Worm (Caenorhabditis elegans): ENCODE results near the gene C13F10.5.
A peak's percentile ranks its signal among the peaks of the same experiment; 100 is the strongest.

The C13F10.5 gene

DNA sequence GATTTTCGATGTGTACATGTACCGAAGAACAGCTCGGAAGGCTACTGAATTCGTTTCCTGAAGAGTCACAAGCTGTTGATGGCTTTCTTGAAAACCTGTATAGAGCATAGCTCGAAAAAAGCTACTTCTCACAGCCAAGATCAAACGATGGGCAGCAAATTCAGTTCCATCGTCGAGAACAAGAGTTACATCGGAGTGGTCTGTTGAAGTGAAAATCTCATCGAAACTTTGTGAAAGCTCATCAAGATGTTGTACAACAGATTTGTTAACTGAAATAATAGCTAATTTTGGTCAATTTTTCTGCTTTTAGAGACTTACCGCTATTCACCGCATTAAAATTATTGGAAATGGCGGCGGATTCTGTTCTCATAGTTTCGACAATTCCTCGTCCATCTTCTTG lies 17.8 kb upstream of the C13F10.5 start:
- no peak for TF ChIP-seq tab-1 (GFP tag; IDR thresholded peaks at IDR 0.05)
- TF ChIP-seq ztf-23 (GFP tag; IDR thresholded peaks at IDR 0.05), result no peak
- no peak for TF ChIP-seq med-1 (GFP tag; optimal IDR thresholded peaks at IDR 0.05; ENCODE audit: insufficient read depth)
- no peak for TF ChIP-seq flt-1 (GFP tag; IDR thresholded peaks at IDR 0.05)

DNA sequence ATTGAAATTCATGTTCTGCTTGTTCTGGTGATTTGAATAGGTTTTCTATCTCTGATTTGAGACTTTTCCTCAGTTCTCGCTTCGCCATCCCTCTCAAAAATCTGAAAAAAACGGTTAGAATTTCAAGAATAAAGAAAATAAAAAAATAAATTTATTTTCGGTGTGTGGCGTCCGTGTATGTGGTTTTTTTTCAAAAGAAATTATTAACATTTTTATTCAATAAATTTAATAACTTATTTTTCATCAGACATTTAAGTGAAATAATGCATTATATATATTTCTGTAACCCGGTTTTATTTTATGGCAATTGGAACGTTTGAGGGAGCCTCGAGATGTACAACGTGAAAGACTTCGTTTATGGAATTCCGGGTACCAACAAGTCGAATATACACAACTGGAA lies 15.8 kb upstream of the C13F10.5 start, which contains the start of gene C05C8.5:
C05C8.5 (minus strand) TSS at position 101 of the 400 bp plus-strand sequence.
- no peak for TF ChIP-seq cog-1 (tag; optimal IDR thresholded peaks at IDR 0.05)
- no peak for TF ChIP-seq flt-1 (GFP tag; IDR thresholded peaks at IDR 0.05)
- TF ChIP-seq ztf-29 (GFP tag; IDR thresholded peaks at IDR 0.05), result no peak
- TF ChIP-seq ref-1 (GFP tag; conservative IDR thresholded peaks at IDR 0.05), result no peak
- TF ChIP-seq tab-1 (GFP tag; IDR thresholded peaks at IDR 0.05), result no peak
- TF ChIP-seq ztf-23 (GFP tag; IDR thresholded peaks at IDR 0.05), result no peak
- no peak for TF ChIP-seq T22C8.4 (GFP tag; IDR thresholded peaks at IDR 0.05)
- TF ChIP-seq klf-2 (GFP tag; conservative IDR thresholded peaks at IDR 0.05), result no peak

DNA sequence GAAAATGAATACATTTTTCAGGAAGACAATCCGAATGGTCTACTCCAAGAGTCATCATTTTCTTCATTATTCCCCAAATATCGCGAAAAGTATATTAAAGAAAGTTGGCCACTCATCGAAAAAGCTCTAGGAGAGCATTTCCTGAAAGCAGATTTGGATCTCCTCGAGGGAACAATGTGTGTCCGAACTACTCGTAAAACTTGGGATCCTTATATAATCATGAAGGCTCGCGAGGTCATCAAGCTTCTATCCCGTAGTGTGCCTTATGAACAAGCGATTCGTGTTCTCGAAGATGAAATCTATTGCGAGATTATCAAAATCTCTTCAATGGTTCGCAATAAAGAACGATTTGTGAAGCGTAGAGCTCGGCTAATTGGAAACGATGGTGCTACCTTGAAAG lies 12.6 kb upstream of the C13F10.5 start:
- TF ChIP-seq klf-2 (GFP tag; conservative IDR thresholded peaks at IDR 0.05) (no peak), med-1 (GFP tag; optimal IDR thresholded peaks at IDR 0.05; ENCODE audit: insufficient read depth) (no peak), flt-1 (GFP tag; IDR thresholded peaks at IDR 0.05) (no peak), ztf-29 (GFP tag; IDR thresholded peaks at IDR 0.05) (no peak)

DNA sequence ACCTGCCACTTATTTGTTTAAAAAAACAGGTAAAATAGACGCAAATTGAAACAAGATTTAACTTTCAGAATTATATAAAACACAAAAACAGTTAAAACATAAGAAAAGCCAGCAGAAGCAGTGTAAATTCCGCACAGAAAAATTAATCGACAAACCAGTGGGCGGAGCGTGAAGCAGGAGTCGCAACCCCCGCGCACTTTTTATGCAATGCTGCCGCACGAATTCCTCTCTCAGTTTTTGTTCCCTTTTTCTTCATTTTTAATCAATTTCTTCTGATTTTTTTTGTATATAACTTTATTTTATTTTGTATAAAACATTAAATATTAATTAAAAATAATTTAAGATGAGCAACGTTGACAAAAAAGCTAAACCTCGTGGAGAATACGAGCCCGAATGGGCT lies 12.0 kb upstream of the C13F10.5 start, which contains the start of the genes gei-6 and krr-1:
gei-6 (minus strand) TSS at position 2 of the 400 bp plus-strand sequence.
krr-1 (plus strand) TSS at position 344 of the 400 bp plus-strand sequence.
- TF ChIP-seq T22C8.4 (GFP tag; IDR thresholded peaks at IDR 0.05), result peak; percentile 72
- TF ChIP-seq tab-1 (GFP tag; IDR thresholded peaks at IDR 0.05), result peak; percentile 90
- peak; percentile 60; the same call in 1 of the 2 replicates for TF ChIP-seq ref-1 (GFP tag; conservative IDR thresholded peaks at IDR 0.05)
- peak; percentile 94 for TF ChIP-seq ztf-23 (GFP tag; IDR thresholded peaks at IDR 0.05)
- TF ChIP-seq ztf-29 (GFP tag; IDR thresholded peaks at IDR 0.05), result peak; percentile 78
- no peak for TF ChIP-seq cog-1 (tag; optimal IDR thresholded peaks at IDR 0.05)
- TF ChIP-seq med-1 (GFP tag; optimal IDR thresholded peaks at IDR 0.05; ENCODE audit: insufficient read depth), result peak; percentile 95
- peak; percentile 94 for TF ChIP-seq flt-1 (GFP tag; IDR thresholded peaks at IDR 0.05)
- TF ChIP-seq klf-2 (GFP tag; conservative IDR thresholded peaks at IDR 0.05), result peak; percentile 82

DNA sequence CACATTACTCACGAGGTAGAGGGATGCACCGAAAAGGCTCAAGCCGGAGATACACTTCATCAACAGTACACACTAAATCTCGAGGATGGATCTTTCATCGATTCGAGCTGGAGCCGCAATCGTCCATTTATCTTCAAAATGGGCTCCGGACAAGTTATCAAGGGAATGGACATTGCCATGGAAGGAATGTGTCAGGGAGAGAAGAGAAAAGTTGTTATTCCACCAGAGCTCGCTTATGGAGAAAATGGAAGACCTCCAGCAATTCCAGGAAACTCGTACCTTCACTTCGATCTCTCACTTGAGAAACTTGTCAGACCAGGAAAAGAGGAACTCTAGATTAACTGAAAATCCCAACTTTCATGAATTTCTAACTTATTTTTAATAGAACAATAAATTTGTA lies 7.0 kb upstream of the C13F10.5 start:
- TF ChIP-seq med-1 (GFP tag; optimal IDR thresholded peaks at IDR 0.05; ENCODE audit: insufficient read depth), result no peak
- no peak for TF ChIP-seq tab-1 (GFP tag; IDR thresholded peaks at IDR 0.05)
- no peak for TF ChIP-seq flt-1 (GFP tag; IDR thresholded peaks at IDR 0.05)
- TF ChIP-seq ztf-23 (GFP tag; IDR thresholded peaks at IDR 0.05), result no peak
- TF ChIP-seq ref-1 (GFP tag; conservative IDR thresholded peaks at IDR 0.05), result no peak
- TF ChIP-seq ztf-29 (GFP tag; IDR thresholded peaks at IDR 0.05), result no peak
- no peak for TF ChIP-seq cog-1 (tag; optimal IDR thresholded peaks at IDR 0.05)
- TF ChIP-seq klf-2 (GFP tag; conservative IDR thresholded peaks at IDR 0.05), result no peak
- no peak for TF ChIP-seq T22C8.4 (GFP tag; IDR thresholded peaks at IDR 0.05)

DNA sequence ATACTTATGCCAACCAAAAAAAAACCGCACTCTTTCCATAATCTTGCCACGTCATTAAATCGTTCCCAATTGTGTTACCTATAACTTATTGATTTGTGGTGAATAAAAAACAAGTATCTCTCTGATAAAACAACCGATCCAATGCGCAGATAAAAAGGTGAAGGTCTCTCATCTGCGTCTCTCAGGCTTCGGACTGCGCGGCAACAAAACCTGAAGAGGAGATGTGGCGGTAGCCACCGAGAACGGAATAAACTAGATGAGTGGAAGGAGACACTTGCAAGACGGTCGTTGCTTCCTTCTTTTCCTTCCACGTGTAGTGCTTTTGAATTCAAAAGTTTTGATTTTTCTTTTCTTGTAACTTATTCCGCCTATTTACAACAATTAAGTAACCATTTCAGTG lies 6.1 kb upstream of the C13F10.5 start, which contains the start of gene fkb-3:
fkb-3 (plus strand) TSS at position 277 of the 400 bp plus-strand sequence.
- TF ChIP-seq flt-1 (GFP tag; IDR thresholded peaks at IDR 0.05) (no peak), ref-1 (GFP tag; conservative IDR thresholded peaks at IDR 0.05) (no peak), ztf-23 (GFP tag; IDR thresholded peaks at IDR 0.05) (no peak), tab-1 (GFP tag; IDR thresholded peaks at IDR 0.05) (no peak), ztf-29 (GFP tag; IDR thresholded peaks at IDR 0.05) (no peak), cog-1 (tag; optimal IDR thresholded peaks at IDR 0.05) (no peak), klf-2 (GFP tag; conservative IDR thresholded peaks at IDR 0.05) (no peak), T22C8.4 (GFP tag; IDR thresholded peaks at IDR 0.05) (no peak), med-1 (GFP tag; optimal IDR thresholded peaks at IDR 0.05; ENCODE audit: insufficient read depth) (no peak)

DNA sequence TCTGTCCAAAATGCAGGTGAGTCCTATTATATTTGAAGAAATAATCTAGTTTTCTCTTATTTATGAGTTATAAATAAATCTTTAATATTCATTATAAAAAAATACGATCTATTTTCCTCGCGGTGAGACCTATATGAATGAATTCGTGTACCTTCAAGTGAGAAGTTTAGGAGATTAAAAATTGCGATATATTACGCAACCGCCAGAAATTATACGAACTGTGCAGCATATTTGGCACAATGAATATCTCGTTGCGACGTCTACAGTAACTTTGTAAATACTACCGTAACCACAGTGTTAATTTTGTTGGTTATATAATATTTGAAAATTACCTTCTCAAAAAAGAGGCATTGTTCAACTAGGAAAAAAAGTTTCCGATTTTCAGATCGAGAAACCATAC lies 5.5 kb upstream of the C13F10.5 start:
- TF ChIP-seq ztf-29 (GFP tag; IDR thresholded peaks at IDR 0.05) (no peak), flt-1 (GFP tag; IDR thresholded peaks at IDR 0.05) (no peak), med-1 (GFP tag; optimal IDR thresholded peaks at IDR 0.05; ENCODE audit: insufficient read depth) (no peak), cog-1 (tag; optimal IDR thresholded peaks at IDR 0.05) (no peak), T22C8.4 (GFP tag; IDR thresholded peaks at IDR 0.05) (no peak), ztf-23 (GFP tag; IDR thresholded peaks at IDR 0.05) (no peak), ref-1 (GFP tag; conservative IDR thresholded peaks at IDR 0.05) (no peak), tab-1 (GFP tag; IDR thresholded peaks at IDR 0.05) (no peak), klf-2 (GFP tag; conservative IDR thresholded peaks at IDR 0.05) (no peak)

DNA sequence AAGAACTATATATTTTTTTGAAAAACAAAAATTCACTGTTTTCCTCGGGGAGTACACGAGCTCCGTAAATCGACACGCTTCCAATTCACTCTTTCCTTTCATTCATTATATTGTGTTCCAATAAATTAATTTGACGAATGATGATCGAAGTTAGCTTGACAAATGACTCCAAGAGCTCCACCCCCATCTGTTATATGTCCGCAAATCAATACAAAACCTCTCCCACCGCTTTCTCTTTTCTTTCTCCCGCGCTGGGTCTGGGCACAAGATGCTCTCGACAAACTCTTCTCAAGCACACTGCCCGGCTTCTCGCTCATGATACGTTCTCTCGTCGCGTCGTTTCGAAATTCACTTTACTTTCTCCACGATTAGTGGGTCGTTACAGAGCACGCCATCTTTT lies 5.1 kb upstream of the C13F10.5 start, which contains the start of gene C13F10.1:
C13F10.1 (plus strand) TSS at position 138 of the 400 bp plus-strand sequence.
- TF ChIP-seq ref-1 (GFP tag; conservative IDR thresholded peaks at IDR 0.05) (no peak), cog-1 (tag; optimal IDR thresholded peaks at IDR 0.05) (no peak), med-1 (GFP tag; optimal IDR thresholded peaks at IDR 0.05; ENCODE audit: insufficient read depth) (no peak), flt-1 (GFP tag; IDR thresholded peaks at IDR 0.05) (no peak), ztf-29 (GFP tag; IDR thresholded peaks at IDR 0.05) (no peak), tab-1 (GFP tag; IDR thresholded peaks at IDR 0.05) (no peak), ztf-23 (GFP tag; IDR thresholded peaks at IDR 0.05) (no peak), T22C8.4 (GFP tag; IDR thresholded peaks at IDR 0.05) (no peak), klf-2 (GFP tag; conservative IDR thresholded peaks at IDR 0.05) (no peak)

DNA sequence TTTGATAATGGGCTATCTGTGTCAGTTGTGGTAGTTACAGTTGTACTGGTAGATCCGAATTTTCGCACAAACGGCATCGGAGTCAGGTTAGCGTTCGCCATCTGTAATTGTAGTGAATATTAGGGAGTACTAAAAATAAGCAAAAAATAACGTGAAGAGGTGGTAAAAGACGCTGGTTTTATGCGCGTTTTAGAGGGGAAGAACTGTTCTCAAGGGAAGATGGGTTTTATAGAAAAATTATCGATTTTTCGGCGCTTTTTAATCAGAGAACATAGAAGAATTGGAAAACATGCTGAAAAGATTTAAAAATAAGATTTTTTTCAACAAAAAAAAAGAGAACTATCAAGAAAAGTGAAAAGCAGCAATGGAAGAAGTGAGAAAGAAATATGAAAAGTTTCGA lies 4.3 kb upstream of the C13F10.5 start, which contains the start of gene C13F10.7:
C13F10.7 (minus strand) TSS at position 101 of the 400 bp plus-strand sequence.
- TF ChIP-seq ref-1 (GFP tag; conservative IDR thresholded peaks at IDR 0.05) (no peak), klf-2 (GFP tag; conservative IDR thresholded peaks at IDR 0.05) (no peak), cog-1 (tag; optimal IDR thresholded peaks at IDR 0.05) (no peak), ztf-29 (GFP tag; IDR thresholded peaks at IDR 0.05) (no peak), tab-1 (GFP tag; IDR thresholded peaks at IDR 0.05) (no peak), flt-1 (GFP tag; IDR thresholded peaks at IDR 0.05) (no peak), T22C8.4 (GFP tag; IDR thresholded peaks at IDR 0.05) (no peak), med-1 (GFP tag; optimal IDR thresholded peaks at IDR 0.05; ENCODE audit: insufficient read depth) (no peak), ztf-23 (GFP tag; IDR thresholded peaks at IDR 0.05) (no peak)
